Fruit fly (Drosophila melanogaster) whole organism, wandering third instar larva: ENCODE data around the gene IKKbeta.

Experiments used
- Abd-B ChIP-seq: fragments of >200 bp; optimal IDR thresholded peaks from 2 replicates; lab custom pipeline; 2017; ENCODE audit warnings: missing biosample characterization, missing genetic modification characterization
- CG32264 ChIP-seq: fragments of 200-800 bp; sonication (Bioruptor generic); optimal IDR thresholded peaks from 2 replicates; lab custom pipeline; 2016; ENCODE audit warnings: missing biosample characterization, missing genetic modification characterization
- CG9705 ChIP-seq: fragments of 200-800 bp; sonication (Bioruptor generic); optimal IDR thresholded peaks from 2 replicates; lab custom pipeline; 2018; ENCODE audit warnings: missing biosample characterization, mild to moderate bottlenecking, missing genetic modification characterization
- CrebA ChIP-seq: fragments of 200-800 bp; sonication (Bioruptor generic); optimal IDR thresholded peaks from 2 replicates; lab custom pipeline; 2016; ENCODE audit warnings: missing biosample characterization, mild to moderate bottlenecking, missing genetic modification characterization, borderline replicate concordance
- Dfd ChIP-seq: fragments of >200 bp; optimal IDR thresholded peaks from 2 replicates; lab custom pipeline; 2017; ENCODE audit warnings: missing biosample characterization, missing genetic modification characterization
- Dif ChIP-seq: fragments of 200-275, 200-300 bp; sonication (Bioruptor generic); optimal IDR thresholded peaks from 2 replicates; lab custom pipeline; 2018; ENCODE audit warnings: missing biosample characterization, missing genetic modification characterization; ENCODE audit not compliant: partially characterized antibody
- GATAd ChIP-seq: sonication (Bioruptor generic); optimal IDR thresholded peaks from 2 replicates; lab custom pipeline; 2016; ENCODE audit warnings: missing biosample characterization, missing genetic modification characterization
- HLH106 ChIP-seq: fragments of 200-800 bp; optimal IDR thresholded peaks from 3 replicates; lab custom pipeline; 2019; ENCODE audit warnings: missing biosample characterization, mild to moderate bottlenecking, missing genetic modification characterization, moderate library complexity
- Hnf4 ChIP-seq: fragments of 200-800 bp; sonication (Bioruptor generic); optimal IDR thresholded peaks from 2 replicates; lab custom pipeline; 2016; ENCODE audit warnings: missing biosample characterization, mild to moderate bottlenecking, missing genetic modification characterization
- Hr78 ChIP-seq: fragments of >200 bp; optimal IDR thresholded peaks from 2 replicates; lab custom pipeline; 2017; ENCODE audit warnings: missing biosample characterization, missing genetic modification characterization
- Hr83 ChIP-seq: fragments of 200-300 bp; sonication (Bioruptor generic); optimal IDR thresholded peaks from 2 replicates; lab custom pipeline; 2016; ENCODE audit warnings: missing biosample characterization, mild to moderate bottlenecking, missing genetic modification characterization, moderate library complexity; ENCODE audit not compliant: poor library complexity, severe bottlenecking
- Jra ChIP-seq: sonication (Bioruptor generic); optimal IDR thresholded peaks from 2 replicates; lab custom pipeline; 2016; ENCODE audit warnings: missing biosample characterization, missing genetic modification characterization
- Mio ChIP-seq: sonication (Bioruptor generic); optimal IDR thresholded peaks from 2 replicates; lab custom pipeline; 2016; ENCODE audit warnings: missing biosample characterization, missing genetic modification characterization
- Myc ChIP-seq: fragments of >200 bp; optimal IDR thresholded peaks from 2 replicates; lab custom pipeline; 2017
- N ChIP-seq: fragments of >200 bp; optimal IDR thresholded peaks from 2 replicates; lab custom pipeline; 2018; ENCODE audit warnings: missing biosample characterization, missing external identifiers, missing genetic modification characterization
- OdsH ChIP-seq: fragments of 200-800 bp; sonication (Bioruptor generic); optimal IDR thresholded peaks from 2 replicates; lab custom pipeline; 2016; ENCODE audit warnings: missing biosample characterization, mild to moderate bottlenecking, missing genetic modification characterization
- Rel ChIP-seq, 2 experiments: fragments of 200-800 bp; sonication (Bioruptor generic) in 1 of 2; optimal IDR thresholded peaks; 2 replicates in 1 of 2; 3 replicates in 1 of 2; lab custom pipeline; 2016 to 2019; ENCODE audit warnings: mild to moderate bottlenecking in 2 of 2, missing biosample characterization in 2 of 2, missing genetic modification characterization in 2 of 2, moderate library complexity in 1 of 2
- Sp1 ChIP-seq: fragments of 200-800 bp; sonication (Bioruptor generic); optimal IDR thresholded peaks from 3 replicates; lab custom pipeline; 2019; ENCODE audit warnings: missing biosample characterization, mild to moderate bottlenecking, missing genetic modification characterization, moderate library complexity
- Vsx2 ChIP-seq: fragments of 200-300, 225-300 bp; sonication (Bioruptor generic); optimal IDR thresholded peaks from 2 replicates; lab custom pipeline; 2018; ENCODE audit warnings: missing biosample characterization, missing genetic modification characterization; ENCODE audit not compliant: partially characterized antibody
- br ChIP-seq: fragments of 200-800 bp; sonication (Bioruptor generic); optimal IDR thresholded peaks from 2 replicates; lab custom pipeline; 2016; ENCODE audit warnings: missing biosample characterization, missing genetic modification characterization
- brk ChIP-seq: fragments of 200-800 bp; sonication (Bioruptor generic); optimal IDR thresholded peaks from 2 replicates; lab custom pipeline; 2016; ENCODE audit warnings: missing biosample characterization, mild to moderate bottlenecking, missing genetic modification characterization
- dl ChIP-seq, 2 experiments: fragments of 175-275, 200-275 bp in 1 of 2; fragments of 200-275 bp in 1 of 2; sonication (Bioruptor generic); optimal IDR thresholded peaks; lab custom pipeline; 2018; ENCODE audit warnings: mild to moderate bottlenecking in 2 of 2, missing biosample characterization in 2 of 2, missing genetic modification characterization in 2 of 2, moderate library complexity in 2 of 2; ENCODE audit not compliant: partially characterized antibody in 2 of 2, insufficient read depth in 1 of 2
- dmrt93B ChIP-seq: fragments of 200-800 bp; sonication (Bioruptor generic); optimal IDR thresholded peaks from 2 replicates; lab custom pipeline; 2018; ENCODE audit warnings: missing biosample characterization, mild to moderate bottlenecking, missing genetic modification characterization
- dsf ChIP-seq: sonication (Bioruptor generic); optimal IDR thresholded peaks from 2 replicates; lab custom pipeline; 2016; ENCODE audit warnings: missing biosample characterization, missing genetic modification characterization, borderline replicate concordance
- ey ChIP-seq: fragments of 200-800 bp; sonication (Bioruptor generic); optimal IDR thresholded peaks from 2 replicates; lab custom pipeline; 2016; ENCODE audit warnings: missing biosample characterization, missing genetic modification characterization
- foxo ChIP-seq, 2 experiments: fragments of 200-800 bp; sonication (Bioruptor generic); optimal IDR thresholded peaks; 2 replicates in 1 of 2; 3 replicates in 1 of 2; lab custom pipeline; 2016 to 2017; ENCODE audit warnings: missing biosample characterization in 2 of 2, missing genetic modification characterization in 2 of 2
- fru ChIP-seq: fragments of 200-800 bp; sonication (Bioruptor generic); optimal IDR thresholded peaks from 3 replicates; lab custom pipeline; 2016; ENCODE audit warnings: missing biosample characterization, mild to moderate bottlenecking, missing genetic modification characterization
- h ChIP-seq: fragments of 200-800 bp; sonication (Bioruptor generic); optimal IDR thresholded peaks from 3 replicates; lab custom pipeline; 2016; ENCODE audit warnings: missing biosample characterization, mild to moderate bottlenecking, missing genetic modification characterization
- jim ChIP-seq: fragments of 175-275, 200-325 bp; sonication (Bioruptor generic); optimal IDR thresholded peaks from 2 replicates; lab custom pipeline; 2016; ENCODE audit warnings: missing biosample characterization, mild to moderate bottlenecking, missing genetic modification characterization
- lola ChIP-seq: fragments of >200 bp; optimal IDR thresholded peaks from 2 replicates; lab custom pipeline; 2017; ENCODE audit warnings: missing biosample characterization, missing genetic modification characterization
- pan ChIP-seq: fragments of >200 bp; optimal IDR thresholded peaks from 2 replicates; lab custom pipeline; 2017
- psq ChIP-seq: fragments of 200-800 bp; sonication (Bioruptor generic); optimal IDR thresholded peaks from 3 replicates; lab custom pipeline; 2017; ENCODE audit warnings: missing biosample characterization, mild to moderate bottlenecking, missing genetic modification characterization, moderate library complexity
- rgr ChIP-seq: fragments of 200-800 bp; sonication (Bioruptor generic); optimal IDR thresholded peaks from 3 replicates; lab custom pipeline; 2016; ENCODE audit warnings: missing biosample characterization, mild to moderate bottlenecking, missing genetic modification characterization
- sage ChIP-seq: fragments of 200-800 bp; sonication (Bioruptor generic); optimal IDR thresholded peaks from 2 replicates; lab custom pipeline; 2016; ENCODE audit warnings: missing biosample characterization, mild to moderate bottlenecking, missing genetic modification characterization
- sv ChIP-seq: fragments of 200-800 bp; sonication (Bioruptor generic); optimal IDR thresholded peaks from 3 replicates; lab custom pipeline; 2016; ENCODE audit warnings: missing biosample characterization, missing genetic modification characterization
- tai ChIP-seq: sonication (Bioruptor generic); optimal IDR thresholded peaks from 2 replicates; lab custom pipeline; 2016; ENCODE audit warnings: missing biosample characterization, missing genetic modification characterization
- usp ChIP-seq: fragments of >200 bp; optimal IDR thresholded peaks from 2 replicates; lab custom pipeline; 2017; ENCODE audit warnings: missing biosample characterization, missing genetic modification characterization
- woc ChIP-seq: sonication (Bioruptor generic); optimal IDR thresholded peaks from 2 replicates; lab custom pipeline; 2016; ENCODE audit warnings: missing biosample characterization, mild to moderate bottlenecking, missing genetic modification characterization

IKKbeta gene

dm6 chr3R:16097661-16098329 lies 48.6 kb upstream of the IKKbeta start (continued):
- TF ChIP-seq usp (no peak), sv (peak; percentile 9)

dm6 chr3R:16094918-16095317 lies 45.7 kb upstream of the IKKbeta start:
- no peak for TF ChIP-seq N (GFP tag; lab: Kevin White, UChicago)
- no peak for TF ChIP-seq OdsH (GFP tag; lab: Kevin White, UChicago)
- no peak for TF ChIP-seq GATAd (GFP tag; lab: Kevin White, UChicago)
- no peak for TF ChIP-seq Hr78 (GFP tag; lab: Kevin White, UChicago)
- TF ChIP-seq sv: no peak
- TF ChIP-seq CG9705 (GFP tag; lab: Kevin White, UChicago): no peak
- no peak for TF ChIP-seq ey (GFP tag; lab: Kevin White, UChicago)
- TF ChIP-seq HLH106 (tag; lab: Kevin White, UChicago): no peak
- TF ChIP-seq Jra (GFP tag; lab: Kevin White, UChicago): no peak
- TF ChIP-seq rgr (GFP tag; lab: Kevin White, UChicago): no peak
- no peak for TF ChIP-seq lola (GFP tag; lab: Kevin White, UChicago)
- no peak for TF ChIP-seq foxo (GFP tag; optimal IDR thresholded peaks at IDR 0.05; lab: Kevin White, UChicago)
- TF ChIP-seq Dfd (GFP tag; lab: Kevin White, UChicago): no peak
- no peak for TF ChIP-seq dmrt93B (GFP tag; lab: Kevin White, UChicago)
- TF ChIP-seq CrebA: no peak
- TF ChIP-seq brk (GFP tag; lab: Kevin White, UChicago): no peak

- TF ChIP-seq brk (GFP tag; lab: Kevin White, UChicago) (no peak), tai (GFP tag; lab: Kevin White, UChicago) (no peak), GATAd (GFP tag; lab: Kevin White, UChicago) (no peak), Dif (GFP tag; lab: Kevin White, UChicago) (no peak), sv (peak; percentile 55), br (peak; percentile 10), pan (no peak), rgr (GFP tag; lab: Kevin White, UChicago) (peak; percentile 26), Abd-B (no peak), Mio (GFP tag; lab: Kevin White, UChicago) (no peak), psq (peak; percentile 51), dl (GFP tag; optimal IDR thresholded peaks at IDR 0.05; lab: Kevin White, UChicago; ENCODE audit: insufficient read depth in 1 of 2, partially characterized antibody in 2 of 2) (no peak), CG32264 (no peak), Hr83 (GFP tag; lab: Kevin White, UChicago) (no peak), Dfd (GFP tag; lab: Kevin White, UChicago) (no peak), HLH106 (tag; lab: Kevin White, UChicago) (peak; percentile 37), Vsx2 (GFP tag; lab: Kevin White, UChicago) (no peak), CrebA (no peak), lola (GFP tag; lab: Kevin White, UChicago) (no peak), Sp1 (GFP tag; lab: Kevin White, UChicago) (peak; percentile 43), Myc (no peak), dsf (GFP tag; lab: Kevin White, UChicago) (no peak), h (GFP tag; lab: Kevin White, UChicago) (peak; percentile 51), Jra (GFP tag; lab: Kevin White, UChicago) (no peak), Hnf4 (GFP tag; lab: Kevin White, UChicago) (no peak), CG9705 (GFP tag; lab: Kevin White, UChicago) (no peak), usp (no peak), ey (GFP tag; lab: Kevin White, UChicago) (peak; percentile 15), jim (GFP tag; lab: Kevin White, UChicago) (no peak), fru (peak; percentile 55), woc (GFP tag; lab: Kevin White, UChicago) (peak; percentile 67), N (GFP tag; lab: Kevin White, UChicago) (no peak), Hr78 (GFP tag; lab: Kevin White, UChicago) (no peak), foxo (GFP tag; optimal IDR thresholded peaks at IDR 0.05; lab: Kevin White, UChicago) (peak in 1 of 2 experiments; percentile 67), OdsH (GFP tag; lab: Kevin White, UChicago) (peak; percentile 38), sage (GFP tag; lab: Kevin White, UChicago) (no peak), dmrt93B (GFP tag; lab: Kevin White, UChicago) (peak; percentile 11), Rel (GFP tag; optimal IDR thresholded peaks at IDR 0.05; lab: Kevin White, UChicago) (no peak), Rel (tag; optimal IDR thresholded peaks at IDR 0.05; lab: Kevin White, UChicago) (no peak)
- TF ChIP-seq, all 38 proteins: peak for 13
Observed at dm6 chr3R:16094011-16094729, 44.9 kb upstream of the IKKbeta start.
